Fruit fly (Drosophila melanogaster) whole organism, embryonic: ENCODE data around the gene CG10510.
A peak's percentile ranks its signal among the peaks of the same experiment; 100 is the strongest.

ENCODE experiments used
- Abd-B ChIP-seq: fragments of 200-800 bp; sonication (Bioruptor generic); optimal IDR thresholded peaks from 2 replicates; lab custom pipeline; 2018; ENCODE audit warnings: missing biosample characterization, mild to moderate bottlenecking, missing genetic modification characterization, moderate library complexity
- Bdp1 ChIP-seq: fragments of 200-800 bp; sonication (Bioruptor generic); optimal IDR thresholded peaks from 3 replicates; lab custom pipeline; 2016; ENCODE audit warnings: missing biosample characterization, missing genetic modification characterization
- Bgb ChIP-seq: fragments of 200-800 bp; sonication (Bioruptor generic); IDR thresholded peaks from 2 replicates; pipeline ENCODE4 v1.3.6; 2022; ENCODE audit warnings: missing biosample characterization, missing genetic modification characterization; ENCODE audit not compliant: partially characterized antibody
- C15 ChIP-seq: fragments of 200-800 bp; sonication (Bioruptor generic); IDR thresholded peaks from 3 replicates; pipeline ENCODE4 v1.3.6; 2022; ENCODE audit warnings: missing biosample characterization, missing genetic modification characterization
- CG14965 ChIP-seq: fragments of 200-800 bp; sonication (Bioruptor generic); optimal IDR thresholded peaks from 2 replicates; lab custom pipeline; 2016; ENCODE audit warnings: missing biosample characterization, missing genetic modification characterization, borderline replicate concordance
- CG1529 ChIP-seq: fragments of 200-800 bp; sonication (Bioruptor generic); optimal IDR thresholded peaks from 3 replicates; lab custom pipeline; 2018; ENCODE audit warnings: missing biosample characterization, missing genetic modification characterization
- CG15514 ChIP-seq: fragments of 200-800 bp; sonication (Bioruptor generic); optimal IDR thresholded peaks from 3 replicates; lab custom pipeline; 2017; ENCODE audit warnings: missing biosample characterization, missing genetic modification characterization, mild to moderate bottlenecking, moderate library complexity, missing genetic modification reagents
- CG16815 ChIP-seq: fragments of 200-800 bp; sonication (Bioruptor generic); optimal IDR thresholded peaks from 3 replicates; lab custom pipeline; 2017; ENCODE audit warnings: missing biosample characterization, mild to moderate bottlenecking, missing genetic modification characterization
- CG3065 ChIP-seq: fragments of 200-800 bp; sonication (Bioruptor generic); optimal IDR thresholded peaks from 2 replicates; lab custom pipeline; 2016; ENCODE audit warnings: missing biosample characterization, missing genetic modification characterization
- CG42726 ChIP-seq: fragments of 200-800 bp; sonication (Bioruptor generic); IDR thresholded peaks from 2 replicates; pipeline ENCODE4 v1.3.6; 2022; ENCODE audit warnings: missing biosample characterization, missing genetic modification characterization; ENCODE audit not compliant: partially characterized antibody
- CG4282 ChIP-seq: fragments of 200-800 bp; sonication (Bioruptor generic); optimal IDR thresholded peaks from 2 replicates; lab custom pipeline; 2016; ENCODE audit warnings: missing biosample characterization, missing genetic modification characterization
- CG4707 ChIP-seq: fragments of 200-800 bp; sonication (Bioruptor generic); optimal IDR thresholded peaks from 2 replicates; lab custom pipeline; 2018; ENCODE audit warnings: missing biosample characterization, mild to moderate bottlenecking, missing genetic modification characterization, moderate library complexity
- CG4820 ChIP-seq: fragments of 200-800 bp; sonication (Bioruptor generic); optimal IDR thresholded peaks from 3 replicates; lab custom pipeline; 2016; ENCODE audit warnings: missing biosample characterization, missing genetic modification characterization
- CG7987 ChIP-seq: fragments of 200-800 bp; sonication (Bioruptor generic); optimal IDR thresholded peaks from 2 replicates; lab custom pipeline; 2018; ENCODE audit warnings: missing biosample characterization, mild to moderate bottlenecking, missing genetic modification characterization, moderate library complexity
- CG8290 ChIP-seq, 3 experiments: fragments of 200-800 bp; sonication (Bioruptor generic); optimal IDR thresholded peaks; 2 replicates each; lab custom pipeline; 2016 to 2019; ENCODE audit warnings: missing biosample characterization in 3 of 3, missing genetic modification characterization in 3 of 3, mild to moderate bottlenecking in 2 of 3, moderate library complexity in 1 of 3
- CG8359 ChIP-seq: fragments of 200-800 bp; sonication (Bioruptor generic); optimal IDR thresholded peaks from 2 replicates; lab custom pipeline; 2017; ENCODE audit warnings: missing biosample characterization, mild to moderate bottlenecking, missing genetic modification characterization, borderline replicate concordance
- CG9437 ChIP-seq: fragments of 200-800 bp; sonication (Bioruptor generic); optimal IDR thresholded peaks from 2 replicates; lab custom pipeline; 2018; ENCODE audit warnings: missing biosample characterization, mild to moderate bottlenecking, missing genetic modification characterization
- Camta ChIP-seq: fragments of 200-800 bp; sonication (Bioruptor generic); optimal IDR thresholded peaks from 2 replicates; lab custom pipeline; 2016; ENCODE audit warnings: missing biosample characterization, missing genetic modification characterization
- Dbx ChIP-seq: fragments of 200-800 bp; sonication (Bioruptor generic); IDR thresholded peaks from 3 replicates; pipeline ENCODE4 v1.3.6; 2022; ENCODE audit warnings: missing biosample characterization, missing genetic modification characterization
- Dp ChIP-seq: fragments of 200-800 bp; sonication (Bioruptor generic); optimal IDR thresholded peaks from 2 replicates; lab custom pipeline; 2018; ENCODE audit warnings: missing biosample characterization, mild to moderate bottlenecking, missing genetic modification characterization, moderate library complexity
- E2f1 ChIP-seq: fragments of 200-800 bp; sonication (Bioruptor generic); IDR thresholded peaks from 2 replicates; pipeline ENCODE4 v1.3.6; 2022; ENCODE audit warnings: missing biosample characterization, missing genetic modification characterization
- E2f2 ChIP-seq: fragments of 200-800 bp; sonication (Bioruptor generic); IDR thresholded peaks from 2 replicates; pipeline ENCODE4 v1.3.6; 2022; ENCODE audit warnings: missing biosample characterization, missing genetic modification characterization
- Fer2 ChIP-seq: fragments of 200-800 bp; sonication (Bioruptor generic); optimal IDR thresholded peaks from 2 replicates; lab custom pipeline; 2018; ENCODE audit warnings: missing biosample characterization, mild to moderate bottlenecking, missing genetic modification characterization, moderate library complexity
- HLH54F ChIP-seq: fragments of 200-800 bp; sonication (Bioruptor generic); optimal IDR thresholded peaks from 3 replicates; lab custom pipeline; 2016; ENCODE audit warnings: missing biosample characterization, missing genetic modification characterization
- Jarid2 ChIP-seq: fragments of 200-800 bp; sonication (Bioruptor generic); optimal IDR thresholded peaks from 3 replicates; lab custom pipeline; 2017; ENCODE audit warnings: mild to moderate bottlenecking, missing biosample characterization, missing genetic modification reagents, missing genetic modification characterization
- Med ChIP-seq: fragments of 200-800 bp; sonication (Bioruptor generic); peaks from one replicate; lab custom pipeline; 2016; ENCODE audit warnings: missing biosample characterization, missing genetic modification characterization, mild to moderate bottlenecking, inconsistent platforms, moderate library complexity
- NFAT ChIP-seq: fragments of 200-800 bp; sonication (Bioruptor generic); IDR thresholded peaks from 2 replicates; pipeline ENCODE4 v1.3.6; 2022; ENCODE audit warnings: missing biosample characterization, missing genetic modification characterization
- Optix ChIP-seq: fragments of 200-800 bp; sonication (Bioruptor generic); IDR thresholded peaks from 3 replicates; pipeline ENCODE4 v1.3.6; 2022; ENCODE audit warnings: missing biosample characterization, missing genetic modification characterization
- Xbp1 ChIP-seq: fragments of 200-800 bp; sonication (Bioruptor generic); optimal IDR thresholded peaks from 3 replicates; lab custom pipeline; 2016; ENCODE audit warnings: missing biosample characterization, mild to moderate bottlenecking, missing genetic modification characterization
- chif ChIP-seq, 2 experiments: fragments of 200-800 bp; sonication (Bioruptor generic); optimal IDR thresholded peaks; 3 replicates each; lab custom pipeline; 2016; ENCODE audit warnings: missing biosample characterization in 2 of 2, missing genetic modification characterization in 2 of 2
- chn ChIP-seq: fragments of 200-800 bp; sonication (Bioruptor generic); optimal IDR thresholded peaks from 2 replicates; lab custom pipeline; 2016; ENCODE audit warnings: missing biosample characterization, missing genetic modification characterization
- emc ChIP-seq: fragments of 200-800 bp; sonication (Bioruptor generic); optimal IDR thresholded peaks from 2 replicates; lab custom pipeline; 2016; ENCODE audit warnings: missing biosample characterization, missing genetic modification characterization
- fd64A ChIP-seq: fragments of 200-800 bp; sonication (Bioruptor generic); optimal IDR thresholded peaks from 3 replicates; lab custom pipeline; 2018; ENCODE audit warnings: missing biosample characterization, mild to moderate bottlenecking, missing genetic modification characterization
- grn ChIP-seq: fragments of 200-800 bp; sonication (Bioruptor generic); optimal IDR thresholded peaks from 3 replicates; lab custom pipeline; 2017; ENCODE audit warnings: missing biosample characterization, missing genetic modification characterization
- gro ChIP-seq: fragments of 200-800 bp; sonication (Bioruptor generic); optimal IDR thresholded peaks from 2 replicates; lab custom pipeline; 2016; ENCODE audit warnings: missing biosample characterization, missing genetic modification characterization
- gt ChIP-seq: fragments of 200-800 bp; sonication (Bioruptor generic); IDR thresholded peaks from 2 replicates; pipeline ENCODE4 v1.3.6; 2022; ENCODE audit warnings: missing biosample characterization, missing genetic modification characterization
- kah ChIP-seq: fragments of 200-800 bp; sonication (Bioruptor generic); optimal IDR thresholded peaks from 2 replicates; lab custom pipeline; 2018; ENCODE audit warnings: missing biosample characterization, mild to moderate bottlenecking, missing genetic modification characterization
- lmd ChIP-seq: fragments of 200-800 bp; sonication (Bioruptor generic); IDR thresholded peaks from 2 replicates; pipeline ENCODE4 v1.3.6; 2022; ENCODE audit warnings: missing biosample characterization, missing genetic modification characterization
- nerfin-2 ChIP-seq: fragments of 200-800 bp; sonication (Bioruptor generic); IDR thresholded peaks from 2 replicates; pipeline ENCODE4 v1.3.6; 2022; ENCODE audit warnings: missing biosample characterization, missing genetic modification characterization; ENCODE audit not compliant: partially characterized antibody
- org-1 ChIP-seq: fragments of 200-800 bp; sonication (Bioruptor generic); optimal IDR thresholded peaks from 2 replicates; lab custom pipeline; 2017; ENCODE audit warnings: missing biosample characterization, missing genetic modification characterization
- sc ChIP-seq, 3 experiments: fragments of >200 bp in 2 of 3; fragments of 200-800 bp in 1 of 3; sonication (Bioruptor generic) in 1 of 3; optimal IDR thresholded peaks; 2 replicates in 2 of 3; 3 replicates in 1 of 3; lab custom pipeline; 2017; ENCODE audit warnings: mild to moderate bottlenecking in 1 of 3, missing biosample characterization in 1 of 3, missing genetic modification characterization in 1 of 3, missing genetic modification reagents in 1 of 3
- sim ChIP-seq: fragments of 200-800 bp; sonication (Bioruptor generic); IDR thresholded peaks from 2 replicates; pipeline ENCODE4 v1.3.6; 2022; ENCODE audit warnings: missing biosample characterization, missing genetic modification characterization
- slbo ChIP-seq: fragments of 200-800 bp; sonication (Bioruptor generic); IDR thresholded peaks from 2 replicates; pipeline ENCODE4 v1.3.6; 2022; ENCODE audit warnings: missing biosample characterization, missing genetic modification characterization
- tap ChIP-seq: fragments of 200-800 bp; optimal IDR thresholded peaks from 3 replicates; lab custom pipeline; 2019; ENCODE audit warnings: missing biosample characterization, mild to moderate bottlenecking, missing genetic modification characterization, moderate library complexity
- tgo ChIP-seq: fragments of 200-800 bp; sonication (Bioruptor generic); IDR thresholded peaks from 3 replicates; pipeline ENCODE4 v1.3.6; 2022; ENCODE audit warnings: missing biosample characterization, missing genetic modification characterization
- ttk ChIP-seq: fragments of 200-800 bp; sonication (Bioruptor generic); IDR thresholded peaks from 2 replicates; pipeline ENCODE4 v2.1.2; 2022; ENCODE audit warnings: missing biosample characterization, missing genetic modification characterization
- tup ChIP-seq: fragments of 200-800 bp; sonication (Bioruptor generic); optimal IDR thresholded peaks from 2 replicates; lab custom pipeline; 2016; ENCODE audit warnings: missing biosample characterization, mild to moderate bottlenecking, missing genetic modification characterization, moderate library complexity
- unc-4 ChIP-seq: fragments of 200-800 bp; sonication (Bioruptor generic); IDR thresholded peaks from 2 replicates; pipeline ENCODE4 v1.3.6; 2022; ENCODE audit warnings: missing biosample characterization, missing genetic modification characterization; ENCODE audit not compliant: partially characterized antibody
- wdn ChIP-seq: fragments of 200-800 bp; sonication (Bioruptor generic); IDR thresholded peaks from 2 replicates; pipeline ENCODE4 v1.3.6; 2022; ENCODE audit warnings: missing biosample characterization, missing genetic modification characterization
- zf30C ChIP-seq: fragments of 200-800 bp; sonication (Bioruptor generic); optimal IDR thresholded peaks from 3 replicates; lab custom pipeline; 2018; ENCODE audit warnings: missing biosample characterization, mild to moderate bottlenecking, missing genetic modification characterization

Gene CG10510

dm6 chr3L:21205496-21205824 is 4.4 kb downstream of the CG10510 start (continued):
- TF ChIP-seq tup (GFP tag; lab: Kevin White, UChicago): no peak
- no peak for TF ChIP-seq E2f1 (GFP tag; lab: Robert Waterston, UW)
- TF ChIP-seq CG15514 (GFP tag; lab: Kevin White, UChicago): no peak
- no peak for TF ChIP-seq CG3065
- TF ChIP-seq lmd (GFP tag; lab: Robert Waterston, UW): no peak
- no peak for TF ChIP-seq gt (GFP tag; lab: Robert Waterston, UW)
- TF ChIP-seq gro (GFP tag; lab: Kevin White, UChicago): no peak
- peak; percentile 72 for TF ChIP-seq Med (GFP tag; lab: Kevin White, UChicago)
- no peak for TF ChIP-seq tap
- TF ChIP-seq CG7987 (GFP tag; lab: Kevin White, UChicago): no peak
- TF ChIP-seq C15 (GFP tag; lab: Robert Waterston, UW): no peak
- TF ChIP-seq CG4707 (GFP tag; lab: Kevin White, UChicago): no peak
- no peak for TF ChIP-seq Camta (GFP tag; lab: Kevin White, UChicago)
- TF ChIP-seq CG16815 (GFP tag; lab: Kevin White, UChicago): no peak
- TF ChIP-seq unc-4 (GFP tag; lab: Robert Waterston, UW): 0 out of 2 replicates have a peak, but pooled peaks have one; percentile 7
- 0 out of 3 replicates have a peak, but pooled peaks have one; percentile 8 for TF ChIP-seq Dbx (GFP tag; lab: Robert Waterston, UW)
- no peak for TF ChIP-seq sim (GFP tag; lab: Robert Waterston, UW)
- TF ChIP-seq CG8359 (GFP tag; lab: Kevin White, UChicago): no peak
- TF ChIP-seq org-1 (GFP tag; lab: Kevin White, UChicago): no peak
- peak; percentile 50; the same call in 1 of the 2 replicates for TF ChIP-seq NFAT (GFP tag; lab: Robert Waterston, UW)
- TF ChIP-seq fd64A (GFP tag; lab: Kevin White, UChicago): no peak
- TF ChIP-seq Optix (GFP tag; lab: Robert Waterston, UW): no peak
- TF ChIP-seq grn (GFP tag; lab: Kevin White, UChicago): no peak
- TF ChIP-seq HLH54F (GFP tag; lab: Kevin White, UChicago): no peak
- 0 out of 2 replicates have a peak, but pooled peaks have one; percentile 22 for TF ChIP-seq nerfin-2 (GFP tag; lab: Robert Waterston, UW)
- TF ChIP-seq CG9437 (GFP tag; lab: Kevin White, UChicago): no peak
- no peak for TF ChIP-seq slbo
- no peak for TF ChIP-seq chif (GFP tag; optimal IDR thresholded peaks at IDR 0.05; lab: Kevin White, UChicago)
- no peak for TF ChIP-seq E2f2 (GFP tag; lab: Robert Waterston, UW)
- no peak for TF ChIP-seq CG4282 (GFP tag; lab: Kevin White, UChicago)
- TF ChIP-seq CG8290 (GFP tag; optimal IDR thresholded peaks at IDR 0.05; lab: Kevin White, UChicago): no peak
- TF ChIP-seq CG8290 (tag; optimal IDR thresholded peaks at IDR 0.05; lab: Kevin White, UChicago): peak in 1 of 2 experiments; percentile 43
- no peak for TF ChIP-seq Dp (GFP tag; lab: Kevin White, UChicago)
- no peak for TF ChIP-seq chn (GFP tag; lab: Kevin White, UChicago)
- TF ChIP-seq CG14965 (GFP tag; lab: Kevin White, UChicago): no peak
- TF ChIP-seq Bgb (GFP tag; lab: Robert Waterston, UW): peak; percentile 58; the same call in 1 of the 2 replicates
- TF ChIP-seq CG42726 (GFP tag; lab: Robert Waterston, UW): peak; percentile 52; the same call in 1 of the 2 replicates
- TF ChIP-seq Jarid2: peak; percentile 65
- TF ChIP-seq Abd-B: no peak
- no peak for TF ChIP-seq zf30C (GFP tag; lab: Kevin White, UChicago)
- TF ChIP-seq Bdp1: no peak
- TF ChIP-seq emc (GFP tag; lab: Kevin White, UChicago): no peak
- no peak for TF ChIP-seq Xbp1 (GFP tag; lab: Kevin White, UChicago)
- TF ChIP-seq CG4820 (GFP tag; lab: Kevin White, UChicago): no peak
- TF ChIP-seq tgo (GFP tag; lab: Robert Waterston, UW): no peak
- TF ChIP-seq kah (GFP tag; lab: Kevin White, UChicago): no peak
- no peak for TF ChIP-seq sc (optimal IDR thresholded peaks at IDR 0.05; lab: Kevin White, UChicago)
- no peak for TF ChIP-seq sc (GFP tag; optimal IDR thresholded peaks at IDR 0.05; lab: Kevin White, UChicago)
- TF ChIP-seq ttk (GFP tag; lab: Robert Waterston, UW): no peak
- no peak for TF ChIP-seq wdn (GFP tag; lab: Robert Waterston, UW)
- TF ChIP-seq Fer2 (tag; lab: Kevin White, UChicago): no peak
- TF ChIP-seq CG1529 (GFP tag; lab: Kevin White, UChicago): no peak
